Fruit fly (Drosophila melanogaster): Measurements from ENCODE around the gene CG4041.

- no peak for TF ChIP-seq CG8478 (optimal IDR thresholded peaks at IDR 0.05)
- TF ChIP-seq usp (GFP tag; optimal IDR thresholded peaks at IDR 0.05) = no peak
- no peak for TF ChIP-seq pan (optimal IDR thresholded peaks at IDR 0.05)
- TF ChIP-seq psq (optimal IDR thresholded peaks at IDR 0.05) = no peak
These were observed 47.4 kb upstream of the CG4041 start for dm6 chrX:4965673-4966072.
